Fruit fly (Drosophila melanogaster): Measurements from ENCODE around the gene Cyt-b5-r.

The Cyt-b5-r gene

DNA sequence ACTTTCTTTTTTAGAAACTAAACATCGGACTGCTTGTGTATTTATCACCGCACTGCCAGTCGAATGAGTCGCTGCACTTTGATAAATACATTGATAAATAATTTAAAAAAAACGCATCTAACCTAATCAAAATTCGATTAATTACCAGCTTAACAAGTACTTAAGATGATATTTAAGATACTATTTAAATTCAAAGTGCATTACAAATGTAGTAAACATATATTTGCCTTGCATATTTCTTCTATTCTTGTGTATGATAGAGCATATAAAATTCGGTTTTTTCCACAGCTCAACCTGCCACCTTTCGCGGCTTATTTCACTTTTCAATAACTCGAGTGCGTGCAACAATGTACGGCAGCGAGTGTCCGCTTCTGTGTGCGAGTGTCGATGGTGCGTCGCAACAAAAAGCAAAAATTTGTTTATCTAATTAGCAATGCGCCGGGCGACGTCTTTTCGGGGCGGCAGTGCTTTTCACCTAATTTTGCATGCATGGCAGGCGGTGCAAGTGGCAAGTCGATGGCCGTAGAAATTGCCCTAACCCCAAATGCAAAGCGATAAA lies 13.9 kb upstream of the Cyt-b5-r start, which contains the start of gene CG13272:
CG13272 (plus strand) TSS at position 509 of the 559 bp plus-strand sequence.
- no peak for TF ChIP-seq CG17801 (GFP tag; optimal IDR thresholded peaks at IDR 0.05; ENCODE audit: partially characterized antibody)

DNA sequence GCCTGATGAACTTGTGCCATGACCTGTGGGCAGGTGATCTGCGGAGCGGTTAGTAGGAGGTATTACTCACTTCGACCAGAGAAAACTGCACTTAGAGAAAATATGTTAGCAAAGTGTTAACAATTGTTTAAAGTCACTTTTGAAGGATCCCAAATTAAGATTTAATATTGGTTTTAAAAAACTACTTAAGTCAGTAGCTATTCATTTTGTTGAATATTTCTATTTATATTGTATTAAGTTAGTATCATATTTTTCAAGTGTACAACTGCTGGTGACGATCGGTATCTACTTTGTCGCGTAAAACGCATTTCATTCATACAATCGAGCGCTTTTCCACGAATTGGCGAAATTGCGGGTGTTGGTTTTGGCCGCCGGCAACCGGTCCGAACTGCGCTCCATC lies 13.1 kb upstream of the Cyt-b5-r start:
- TF ChIP-seq CG17801 (GFP tag; optimal IDR thresholded peaks at IDR 0.05; ENCODE audit: partially characterized antibody) = no peak

DNA sequence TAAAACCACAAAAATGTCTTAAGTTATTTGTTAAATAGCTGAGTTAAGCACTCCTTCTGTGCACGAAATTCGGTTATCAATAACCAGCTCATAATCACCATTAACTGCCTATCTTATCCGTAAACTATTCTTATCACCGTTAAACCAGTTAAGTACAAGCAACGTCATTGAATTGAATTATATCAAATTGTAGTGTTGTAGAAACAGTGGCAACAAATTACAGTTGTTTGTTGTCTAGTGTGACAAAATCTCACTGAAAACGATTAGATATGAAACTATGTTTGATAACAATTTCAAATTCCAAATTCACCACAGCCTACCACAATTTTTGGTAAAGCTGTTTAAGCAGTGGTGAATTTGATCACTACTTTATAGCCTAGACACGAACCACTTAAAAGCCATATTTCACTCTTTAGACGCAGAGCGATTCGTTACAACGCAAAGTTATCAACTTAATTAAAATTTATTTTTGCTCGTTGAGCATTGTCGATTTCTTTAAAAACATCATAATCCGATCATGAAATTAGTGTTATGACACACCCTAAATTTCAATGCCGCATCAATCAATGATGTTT lies 11.1 kb upstream of the Cyt-b5-r start:
- TF ChIP-seq CG17801 (GFP tag; optimal IDR thresholded peaks at IDR 0.05; ENCODE audit: partially characterized antibody) = no peak

DNA sequence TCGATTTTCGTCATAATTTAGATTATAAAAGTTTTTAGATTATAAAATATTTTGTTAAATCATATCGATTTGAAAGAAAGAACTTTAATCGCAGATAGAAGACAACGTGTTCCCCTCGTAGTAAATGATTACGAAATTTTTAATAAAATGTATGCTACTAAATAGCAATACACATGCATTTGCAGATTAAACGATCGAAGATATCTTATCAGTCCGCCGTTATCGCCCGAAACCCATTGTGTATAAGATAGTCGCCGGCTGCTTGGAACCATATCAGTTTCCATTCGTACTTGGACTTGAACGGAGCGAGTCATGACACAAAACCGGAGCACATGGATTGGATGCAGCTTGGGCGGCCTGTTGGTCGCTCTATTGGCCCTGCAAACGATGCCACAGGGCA lies 9.0 kb upstream of the Cyt-b5-r start:
- TF ChIP-seq CG17801 (GFP tag; optimal IDR thresholded peaks at IDR 0.05; ENCODE audit: partially characterized antibody) = no peak

DNA sequence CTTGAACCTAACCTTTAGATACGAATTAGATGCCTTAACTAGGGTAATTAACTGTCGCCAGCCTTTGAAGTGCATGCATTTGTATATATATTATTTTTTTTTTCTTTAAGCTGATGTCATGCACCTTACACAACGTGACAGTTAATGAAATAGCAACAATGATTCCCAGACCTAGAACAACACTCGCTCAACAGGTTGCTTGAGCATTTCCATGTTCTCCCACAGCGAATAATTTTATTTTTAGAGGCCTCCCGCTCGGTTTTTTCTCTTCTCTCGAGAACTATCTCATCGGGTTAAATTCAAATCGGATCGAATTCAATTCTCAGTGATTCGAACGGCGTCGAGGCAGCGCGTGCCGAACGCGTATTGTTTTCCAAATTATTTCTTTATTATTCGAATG lies 8.2 kb upstream of the Cyt-b5-r start, which contains the start of gene Ugt37D1:
Ugt37D1 (plus strand) TSS at position 321 of the 400 bp plus-strand sequence.
- TF ChIP-seq CG17801 (GFP tag; optimal IDR thresholded peaks at IDR 0.05; ENCODE audit: partially characterized antibody) = no peak

DNA sequence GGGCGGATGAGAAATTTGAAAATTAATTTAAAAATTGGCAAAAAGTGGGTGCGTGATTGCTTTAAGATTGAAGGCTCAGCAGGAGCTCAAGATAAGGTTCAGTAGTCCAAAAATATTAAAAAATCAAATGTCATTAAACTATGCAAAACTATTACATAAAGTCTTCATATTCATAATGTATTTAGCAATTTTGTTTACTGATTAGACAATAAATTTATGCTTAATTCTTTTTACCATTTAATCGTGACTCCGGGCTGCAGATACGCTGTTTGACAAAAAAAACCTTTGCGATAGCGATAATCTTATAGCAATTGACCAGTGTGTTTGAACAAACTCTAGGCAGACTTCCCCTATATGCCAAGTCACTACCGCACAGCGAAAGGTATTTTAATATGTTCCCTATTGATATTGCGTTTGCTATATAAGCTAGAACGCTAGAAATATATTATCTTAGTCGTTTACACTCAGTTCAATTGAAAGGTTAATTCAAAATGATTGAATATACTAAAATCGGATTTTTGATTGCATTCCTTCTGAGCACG lies 5.7 kb upstream of the Cyt-b5-r start, which contains the start of gene Ugt37E1:
Ugt37E1 (plus strand) TSS at position 492 of the 542 bp plus-strand sequence.
- TF ChIP-seq CG17801 (GFP tag; optimal IDR thresholded peaks at IDR 0.05; ENCODE audit: partially characterized antibody) = no peak

DNA sequence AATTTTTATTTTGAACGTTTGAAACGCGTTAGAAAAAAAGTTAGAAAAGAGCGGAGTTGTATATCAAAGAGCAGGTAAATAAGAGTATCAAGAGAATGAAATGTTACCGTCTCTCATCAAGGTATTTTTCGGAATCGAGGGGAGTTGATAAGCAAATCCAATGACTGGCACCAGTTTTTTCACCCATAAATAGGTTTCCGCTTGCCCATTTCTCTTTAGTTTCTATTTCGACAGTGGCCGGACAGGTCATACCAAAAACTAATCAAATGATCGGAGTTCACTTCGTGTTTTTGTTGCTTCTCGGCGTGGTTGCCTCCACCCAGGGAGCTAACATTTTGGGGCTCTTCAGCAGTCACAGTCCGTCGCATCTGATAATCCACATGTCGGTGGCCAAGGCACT lies 3.4 kb upstream of the Cyt-b5-r start, which contains the start of gene Ugt37C2:
Ugt37C2 (plus strand) TSS at position 242 of the 400 bp plus-strand sequence.
- no peak for TF ChIP-seq CG17801 (GFP tag; optimal IDR thresholded peaks at IDR 0.05; ENCODE audit: partially characterized antibody)

DNA sequence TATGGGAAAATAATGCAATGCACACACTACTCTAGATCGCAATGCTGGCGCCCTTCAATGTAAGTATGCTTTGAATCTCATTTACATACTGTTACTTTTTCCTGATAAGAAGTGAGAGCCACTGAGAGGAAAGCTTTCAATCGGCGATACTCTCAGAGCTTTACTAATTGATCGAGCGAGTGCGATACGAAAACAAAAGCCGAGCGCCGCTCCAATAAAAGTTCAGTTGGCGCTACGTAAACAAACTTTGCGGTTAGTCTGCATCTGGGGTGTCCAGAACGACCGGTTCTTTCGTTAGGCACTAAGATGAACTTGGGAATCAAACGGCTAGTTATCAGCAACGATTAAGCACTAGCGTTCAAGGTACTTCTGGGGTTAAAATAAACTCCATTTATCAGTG lies 824 bp upstream of the Cyt-b5-r start, which contains the start of gene CG17928:
CG17928 (plus strand) TSS at position 224 of the 400 bp plus-strand sequence.
- no peak for TF ChIP-seq CG17801 (GFP tag; optimal IDR thresholded peaks at IDR 0.05; ENCODE audit: partially characterized antibody)

DNA sequence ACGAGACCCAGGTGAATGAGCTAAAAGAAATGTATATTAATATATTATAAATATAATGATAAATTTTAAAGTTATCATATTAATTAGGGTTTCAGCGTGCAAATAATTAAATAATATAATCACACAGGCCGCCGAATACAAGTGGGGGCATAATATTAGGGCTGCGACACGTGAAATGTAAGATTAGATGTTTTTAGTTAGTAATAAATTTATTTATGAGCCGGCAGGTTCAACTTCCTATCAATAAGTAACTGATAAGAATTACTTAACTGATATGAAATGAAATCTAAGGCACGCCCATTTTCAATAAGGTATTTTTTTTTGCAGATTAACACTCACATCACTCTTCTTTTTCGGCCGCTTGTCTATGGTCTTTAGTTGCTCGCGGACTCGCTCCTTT lies 641 bp downstream of the Cyt-b5-r start:
- no peak for TF ChIP-seq CG17801 (GFP tag; optimal IDR thresholded peaks at IDR 0.05; ENCODE audit: partially characterized antibody)

DNA sequence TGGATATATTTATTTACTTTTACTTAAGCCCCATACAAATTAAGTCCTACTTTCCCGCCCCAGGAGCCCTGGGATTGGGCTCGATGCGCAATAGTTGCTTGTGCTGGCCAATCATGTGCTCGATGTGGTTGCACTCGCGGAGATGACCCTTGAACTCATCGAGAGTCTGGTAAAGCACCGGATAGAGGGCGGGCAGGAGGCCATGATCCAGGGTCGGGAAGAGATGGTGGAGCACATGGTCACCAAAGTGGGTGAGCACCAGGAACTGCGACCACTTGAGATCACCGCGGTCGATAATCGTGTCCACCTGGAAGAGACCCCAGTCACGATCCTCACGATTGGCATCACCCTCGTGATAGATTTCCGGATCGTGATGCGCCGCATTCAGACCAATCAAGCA lies 1.6 kb downstream of the Cyt-b5-r start:
- no peak for TF ChIP-seq CG17801 (GFP tag; optimal IDR thresholded peaks at IDR 0.05; ENCODE audit: partially characterized antibody)

DNA sequence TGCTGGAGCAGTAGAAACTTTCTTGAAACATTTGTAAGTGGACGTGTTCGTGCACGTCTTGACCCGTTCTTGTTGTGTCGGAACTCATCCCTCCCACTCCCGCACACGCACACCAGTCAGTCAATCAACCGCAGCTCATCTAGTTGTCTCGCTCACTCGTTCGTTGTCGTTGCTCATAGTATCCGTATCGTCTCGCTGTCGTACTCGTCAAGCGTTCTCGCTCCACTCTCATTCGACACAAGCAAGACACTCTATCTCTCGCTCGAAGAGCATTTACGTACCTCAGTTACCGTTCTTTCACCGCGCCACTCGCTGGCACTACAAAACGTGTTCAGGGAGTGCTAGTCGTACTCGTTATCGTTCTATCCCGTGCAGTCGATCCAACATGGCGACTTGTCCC lies 3.0 kb downstream of the Cyt-b5-r start:
- no peak for TF ChIP-seq CG17801 (GFP tag; optimal IDR thresholded peaks at IDR 0.05; ENCODE audit: partially characterized antibody)

DNA sequence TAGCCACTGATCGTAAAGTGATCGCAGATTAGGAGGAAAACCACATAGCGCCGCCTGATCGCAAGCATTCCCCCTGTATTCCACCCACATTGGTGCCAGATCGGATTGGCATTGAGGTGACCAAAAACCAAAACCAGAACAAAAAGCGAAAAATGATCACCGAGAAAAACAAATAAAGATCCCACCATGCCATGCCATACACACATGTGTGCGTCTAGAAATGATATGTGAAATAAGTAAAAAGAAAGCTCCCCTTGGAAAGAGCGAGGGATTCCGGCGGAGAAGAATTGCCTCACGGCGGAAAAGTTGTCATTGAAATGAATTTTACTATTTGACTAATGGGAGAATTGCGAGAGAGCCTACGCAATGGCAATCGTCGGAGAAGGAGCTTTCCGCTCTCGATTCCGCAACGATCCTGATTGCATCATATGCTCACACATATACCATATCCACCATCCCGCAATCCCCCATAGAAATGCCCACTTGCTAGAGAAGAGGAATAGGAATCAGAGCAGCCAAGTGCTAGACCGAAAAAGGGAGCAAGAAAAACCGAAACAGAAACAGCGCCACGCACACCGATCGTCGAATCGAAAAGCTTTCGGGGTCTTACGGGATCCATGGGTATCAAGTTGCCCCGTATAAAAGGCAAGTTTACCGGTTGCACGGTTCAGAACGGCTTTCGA lies 24.3 kb downstream of the Cyt-b5-r start, which contains the start of gene Mhc:
Mhc (plus strand) TSS at position 497 of the 683 bp plus-strand sequence.
- no peak for TF ChIP-seq CG17801 (GFP tag; optimal IDR thresholded peaks at IDR 0.05; ENCODE audit: partially characterized antibody)

DNA sequence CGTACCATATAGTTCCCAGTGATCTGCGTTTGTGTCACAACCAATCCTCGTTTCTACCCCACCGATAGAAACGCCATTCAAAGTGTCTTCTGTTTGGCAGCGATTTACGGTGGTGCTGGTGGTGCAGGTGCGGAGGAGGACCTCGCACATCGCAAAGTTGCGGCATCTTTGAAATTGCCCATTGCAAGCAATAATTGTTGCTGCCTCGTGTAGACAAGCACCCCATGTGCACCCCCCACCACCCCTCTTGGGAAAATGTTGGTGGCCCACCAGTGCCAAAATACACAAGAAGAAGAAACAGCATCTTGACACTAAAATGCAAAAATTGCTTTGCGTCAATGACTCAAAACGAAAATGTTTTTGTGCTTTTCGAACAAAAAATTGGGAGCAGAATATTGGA lies 26.0 kb downstream of the Cyt-b5-r start:
- TF ChIP-seq CG17801 (GFP tag; optimal IDR thresholded peaks at IDR 0.05; ENCODE audit: partially characterized antibody) = no peak

DNA sequence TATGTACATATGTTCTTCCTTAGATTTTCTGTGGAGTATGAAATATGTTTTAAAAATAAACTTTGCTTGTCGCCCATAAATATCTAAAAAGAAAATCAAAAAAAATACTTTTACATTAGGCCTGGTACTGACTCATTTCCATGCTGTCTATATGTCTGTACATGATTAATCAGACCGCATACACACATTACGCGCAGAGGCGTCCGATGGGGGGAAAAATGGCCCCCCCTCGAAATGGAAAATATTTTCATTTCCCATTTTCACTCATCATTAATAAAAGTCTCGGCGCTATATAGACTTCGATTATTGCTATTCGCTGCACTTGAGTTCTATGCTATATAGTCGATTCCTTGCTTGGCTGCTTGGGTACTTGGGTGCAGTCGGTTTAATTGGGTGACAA lies 28.6 kb downstream of the Cyt-b5-r start:
- no peak for TF ChIP-seq CG17801 (GFP tag; optimal IDR thresholded peaks at IDR 0.05; ENCODE audit: partially characterized antibody)

DNA sequence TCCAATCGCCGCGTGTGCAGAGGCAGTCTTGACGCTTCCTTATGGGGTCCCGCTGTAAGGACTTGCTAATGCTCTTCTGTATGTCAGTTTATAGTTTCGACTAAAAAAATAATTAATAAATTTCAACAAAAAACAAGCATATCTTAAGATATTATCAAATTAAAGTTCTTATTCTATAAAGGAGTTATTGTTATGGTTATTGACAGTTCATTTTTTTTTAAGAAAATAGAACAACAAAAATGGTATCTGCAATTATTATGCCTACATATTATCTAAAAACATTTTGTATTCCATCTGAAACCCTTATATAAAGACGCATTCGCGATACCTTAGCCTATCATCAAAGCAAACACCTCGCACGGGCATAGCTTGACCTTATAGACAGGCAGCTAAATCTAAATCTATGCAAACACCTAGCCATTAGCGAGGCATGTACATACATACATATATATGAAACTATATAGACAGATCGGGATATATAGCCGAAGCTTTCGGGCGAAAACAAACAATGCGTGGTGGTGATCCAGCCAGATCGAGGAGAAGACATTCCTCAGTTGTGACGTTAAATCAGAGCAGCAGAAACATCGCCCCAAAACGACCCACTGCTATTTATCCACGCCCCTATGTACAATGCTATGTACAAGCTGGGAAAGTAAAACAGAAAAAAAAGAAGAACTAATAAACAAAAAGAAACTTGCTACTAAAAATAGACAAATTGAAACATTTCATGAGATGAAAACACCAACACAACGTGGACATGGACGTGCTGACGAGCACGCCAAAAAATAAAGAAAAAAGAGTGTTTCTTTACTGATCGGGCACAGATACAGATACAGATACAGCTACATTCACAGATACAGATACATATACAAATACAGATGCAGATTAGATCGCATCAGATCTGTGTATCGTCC lies 29.8 kb downstream of the Cyt-b5-r start, which contains the start of gene ppk17:
ppk17 (minus strand) TSS at position 51 of the 914 bp plus-strand sequence.
- TF ChIP-seq CG17801 (GFP tag; optimal IDR thresholded peaks at IDR 0.05; ENCODE audit: partially characterized antibody) = no peak
